Worm (Caenorhabditis elegans) whole organism, L2 larva: ENCODE measurements around the gene sand-1.

Experiments used
- C34F6.9 ChIP-seq: fragments of 150-350 bp; optimal IDR thresholded peaks from 2 replicates; lab custom pipeline; 2014; ENCODE audit warnings: missing biosample characterization, missing genetic modification characterization
- F13H6.1 ChIP-seq: sonication (generic microtip); optimal IDR thresholded peaks from 2 replicates; lab custom pipeline; 2016; ENCODE audit warnings: missing genetic modification characterization, missing compliant biosample characterization
- R02D3.7 ChIP-seq: fragments of 150-350 bp; optimal IDR thresholded peaks from 2 replicates; lab custom pipeline; 2014; ENCODE audit warnings: missing biosample characterization, missing genetic modification characterization
- ZK546.5 ChIP-seq: sonication (generic microtip); optimal IDR thresholded peaks from 2 replicates; lab custom pipeline; 2017; ENCODE audit warnings: missing biosample characterization, missing genetic modification characterization
- alr-1 ChIP-seq: fragments of 150-350 bp; optimal IDR thresholded peaks from 2 replicates; lab custom pipeline; 2014; ENCODE audit warnings: missing biosample characterization, missing genetic modification characterization
- aly-2 ChIP-seq: fragments of 150-350 bp; optimal IDR thresholded peaks from 2 replicates; lab custom pipeline; 2014; ENCODE audit warnings: missing biosample characterization, missing genetic modification characterization
- ama-1 ChIP-seq: fragments of 150-350 bp; optimal IDR thresholded peaks from 2 replicates; lab custom pipeline; 2018; ENCODE audit warnings: inconsistent platforms
- blmp-1 ChIP-seq: sonication (generic microtip); optimal IDR thresholded peaks from 2 replicates; lab custom pipeline; 2017; ENCODE audit warnings: missing genetic modification characterization, mild to moderate bottlenecking, missing compliant biosample characterization, antibody characterized with exemption, moderate library complexity; ENCODE audit not compliant: insufficient read depth
- ceh-16 ChIP-seq: fragments of 150-350 bp; optimal IDR thresholded peaks from 2 replicates; lab custom pipeline; 2014; ENCODE audit warnings: missing biosample characterization, missing genetic modification characterization
- ceh-82 ChIP-seq: fragments of 150-350 bp; optimal IDR thresholded peaks from 2 replicates; lab custom pipeline; 2014; ENCODE audit warnings: missing biosample characterization, missing genetic modification characterization
- crh-2 ChIP-seq: sonication (generic microtip); optimal IDR thresholded peaks from 2 replicates; lab custom pipeline; 2017; ENCODE audit warnings: missing biosample characterization, missing genetic modification characterization
- dmd-4 ChIP-seq: sonication (generic microtip); optimal IDR thresholded peaks from 2 replicates; lab custom pipeline; 2017; ENCODE audit warnings: missing biosample characterization, missing genetic modification characterization
- egl-27 ChIP-seq: sonication (generic microtip); optimal IDR thresholded peaks from 3 replicates; lab custom pipeline; 2017; ENCODE audit warnings: missing biosample characterization, missing genetic modification reagents, missing genetic modification characterization
- elt-1 ChIP-seq: fragments of 150-350 bp; optimal IDR thresholded peaks from 2 replicates; lab custom pipeline; 2014; ENCODE audit warnings: missing biosample characterization, missing genetic modification characterization
- elt-3 ChIP-seq: sonication (generic microtip); optimal IDR thresholded peaks from 2 replicates; lab custom pipeline; 2017; ENCODE audit warnings: missing biosample characterization, missing genetic modification characterization
- fos-1 ChIP-seq: fragments of 150-350 bp; optimal IDR thresholded peaks from 2 replicates; lab custom pipeline; 2014; ENCODE audit warnings: missing biosample characterization, missing genetic modification characterization
- gmeb-1 ChIP-seq: fragments of 150-350 bp; optimal IDR thresholded peaks from 2 replicates; lab custom pipeline; 2014; ENCODE audit warnings: missing biosample characterization, missing genetic modification characterization
- lin-11 ChIP-seq: fragments of 150-350 bp; sonication (generic microtip); optimal IDR thresholded peaks from 2 replicates; lab custom pipeline; 2014; ENCODE audit warnings: missing biosample characterization, missing genetic modification characterization, inconsistent platforms, mixed read lengths
- lin-13 ChIP-seq: fragments of 150-350 bp; optimal IDR thresholded peaks from 2 replicates; lab custom pipeline; 2014; ENCODE audit warnings: missing biosample characterization, missing genetic modification reagents, missing genetic modification characterization
- lin-39 ChIP-seq: fragments of 150-350 bp; optimal IDR thresholded peaks from 2 replicates; lab custom pipeline; 2014; ENCODE audit warnings: missing biosample characterization, missing genetic modification reagents, missing genetic modification characterization
- lsy-2 ChIP-seq, 2 experiments: fragments of 150-350 bp in 1 of 2; sonication (generic microtip) in 1 of 2; optimal IDR thresholded peaks; 2 replicates each; lab custom pipeline; 2014 to 2017; ENCODE audit warnings: missing biosample characterization in 2 of 2, missing genetic modification characterization in 2 of 2
- mab-5 ChIP-seq: fragments of 150-350 bp; optimal IDR thresholded peaks from 2 replicates; lab custom pipeline; 2014; ENCODE audit warnings: missing biosample characterization, missing genetic modification characterization
- mbf-1 ChIP-seq: sonication (generic microtip); optimal IDR thresholded peaks from 2 replicates; lab custom pipeline; 2017; ENCODE audit warnings: missing biosample characterization, missing genetic modification characterization
- mdl-1 ChIP-seq, 2 experiments: fragments of 150-350 bp in 1 of 2; sonication (generic microtip) in 1 of 2; optimal IDR thresholded peaks; 2 replicates each; lab custom pipeline; 2017; ENCODE audit warnings: missing biosample characterization in 2 of 2, missing genetic modification characterization in 2 of 2
- nhr-10 ChIP-seq: sonication (generic microtip); optimal IDR thresholded peaks from 2 replicates; lab custom pipeline; 2017; ENCODE audit warnings: missing biosample characterization, missing genetic modification characterization
- nhr-11 ChIP-seq: fragments of 150-350 bp; optimal IDR thresholded peaks from 2 replicates; lab custom pipeline; 2014; ENCODE audit warnings: missing biosample characterization, missing genetic modification characterization
- nhr-12 ChIP-seq: fragments of 150-350 bp; optimal IDR thresholded peaks from 2 replicates; lab custom pipeline; 2014; ENCODE audit warnings: missing biosample characterization, missing genetic modification characterization
- nhr-129 ChIP-seq: fragments of 150-350 bp; optimal IDR thresholded peaks from 2 replicates; lab custom pipeline; 2014; ENCODE audit warnings: missing biosample characterization, missing genetic modification characterization
- nhr-21 ChIP-seq: fragments of 150-350 bp; optimal IDR thresholded peaks from 2 replicates; lab custom pipeline; 2014; ENCODE audit warnings: missing biosample characterization, missing genetic modification characterization
- nhr-23 ChIP-seq: fragments of 150-350 bp; optimal IDR thresholded peaks from 2 replicates; lab custom pipeline; 2014; ENCODE audit warnings: missing biosample characterization, missing genetic modification reagents, missing genetic modification characterization
- nhr-237 ChIP-seq: fragments of 150-350 bp; optimal IDR thresholded peaks from 2 replicates; lab custom pipeline; 2014; ENCODE audit warnings: missing biosample characterization, missing genetic modification characterization
- nhr-25 ChIP-seq: fragments of 150-350 bp; sonication (generic microtip); optimal IDR thresholded peaks from 3 replicates; lab custom pipeline; 2014; ENCODE audit warnings: missing biosample characterization, missing genetic modification characterization
- nhr-6 ChIP-seq: fragments of 150-350 bp; optimal IDR thresholded peaks from 2 replicates; lab custom pipeline; 2014; ENCODE audit warnings: missing biosample characterization, missing genetic modification characterization
- nhr-77 ChIP-seq: fragments of 150-350 bp; optimal IDR thresholded peaks from 2 replicates; lab custom pipeline; 2014; ENCODE audit warnings: missing biosample characterization, missing genetic modification characterization
- peb-1 ChIP-seq: fragments of 150-350 bp; optimal IDR thresholded peaks from 2 replicates; lab custom pipeline; 2014; ENCODE audit warnings: missing biosample characterization, missing genetic modification characterization
- sem-4 ChIP-seq: fragments of 150-350 bp; optimal IDR thresholded peaks from 2 replicates; lab custom pipeline; 2014; ENCODE audit warnings: missing biosample characterization, missing genetic modification reagents, missing genetic modification characterization
- skn-1 ChIP-seq: sonication (generic microtip); optimal IDR thresholded peaks from 2 replicates; lab custom pipeline; 2017; ENCODE audit warnings: missing biosample characterization, missing genetic modification characterization
- sma-3 ChIP-seq: sonication (generic microtip); optimal IDR thresholded peaks from 2 replicates; lab custom pipeline; 2016; ENCODE audit warnings: missing genetic modification reagents, missing genetic modification characterization, missing compliant biosample characterization
- sma-9 ChIP-seq, 2 experiments: fragments of 150-350 bp in 1 of 2; sonication (generic microtip) in 1 of 2; optimal IDR thresholded peaks; 2 replicates each; lab custom pipeline; 2014 to 2016; ENCODE audit warnings: missing genetic modification characterization in 2 of 2, mild to moderate bottlenecking in 1 of 2, missing biosample characterization in 1 of 2, missing compliant biosample characterization in 1 of 2, missing genetic modification reagents in 1 of 2, moderate library complexity in 1 of 2
- snpc-4 ChIP-seq: fragments of 150-350 bp; optimal IDR thresholded peaks from 2 replicates; lab custom pipeline; 2014; ENCODE audit warnings: missing biosample characterization, missing genetic modification characterization
- unc-39 ChIP-seq: fragments of 150-350 bp; optimal IDR thresholded peaks from 2 replicates; lab custom pipeline; 2014; ENCODE audit warnings: missing biosample characterization, missing genetic modification characterization
- unc-55 ChIP-seq: fragments of 150-350 bp; sonication (generic microtip); optimal IDR thresholded peaks from 3 replicates; lab custom pipeline; 2014; ENCODE audit warnings: missing biosample characterization, missing genetic modification reagents, missing genetic modification characterization
- unc-62 ChIP-seq: fragments of 150-350 bp; optimal IDR thresholded peaks from 2 replicates; lab custom pipeline; 2014; ENCODE audit warnings: missing biosample characterization, missing genetic modification reagents, missing genetic modification characterization
- zag-1 ChIP-seq: fragments of 150-350 bp; optimal IDR thresholded peaks from 2 replicates; lab custom pipeline; 2014; ENCODE audit warnings: missing biosample characterization, missing genetic modification characterization
- ztf-1 ChIP-seq: fragments of 200-800 bp; sonication (Bioruptor generic); conservative IDR thresholded peaks from 2 replicates; pipeline ENCODE4 v1.3.6; 2022; ENCODE audit warnings: missing genetic modification characterization, missing compliant biosample characterization
- ztf-11 ChIP-seq: sonication (generic microtip); optimal IDR thresholded peaks from 2 replicates; lab custom pipeline; 2017; ENCODE audit warnings: missing biosample characterization, missing genetic modification characterization
- ztf-4 ChIP-seq: fragments of 150-350 bp; optimal IDR thresholded peaks from 2 replicates; lab custom pipeline; 2014; ENCODE audit warnings: missing biosample characterization, missing genetic modification characterization

Gene sand-1

ce11 chrIV:5391507-5392057 lies 24.9 kb downstream of the sand-1 start, which contains the start of the genes htp-1 and ZK616.5:
Gene htp-1, minus strand, starts transcription at chrIV:5391557.
Gene ZK616.5, plus strand, starts transcription at chrIV:5391929.
- TF ChIP-seq lin-13 (GFP tag; lab: Kevin White, UChicago) (no peak), blmp-1 (tag; lab: Kevin White, UChicago) (no peak), unc-62 (GFP tag; lab: Kevin White, UChicago) (no peak), nhr-25 (tag; lab: Kevin White, UChicago) (no peak), ztf-4 (tag; lab: Kevin White, UChicago) (no peak), skn-1 (tag; lab: Kevin White, UChicago) (no peak), egl-27 (tag; lab: Kevin White, UChicago) (no peak), unc-39 (tag; lab: Kevin White, UChicago) (no peak), aly-2 (tag; lab: Kevin White, UChicago) (no peak), mab-5 (tag; lab: Kevin White, UChicago) (no peak)

ce11 chrIV:5393566-5393965 lies 26.9 kb downstream of the sand-1 start:
- peak; percentile 40 for TF ChIP-seq gmeb-1 (tag; lab: Kevin White, UChicago)
- peak; percentile 19 for TF ChIP-seq fos-1
- TF ChIP-seq ztf-4 (tag; lab: Kevin White, UChicago) = no peak
- TF ChIP-seq sma-9 (GFP tag; optimal IDR thresholded peaks at IDR 0.05; lab: Kevin White, UChicago) = peak; percentile 16
- TF ChIP-seq sma-9 (tag; optimal IDR thresholded peaks at IDR 0.05; lab: Kevin White, UChicago) = no peak

ce11 chrIV:5394687-5395086 lies 28.0 kb downstream of the sand-1 start, which contains the start of the genes perm-3 and swsn-6:
Gene perm-3, minus strand, starts transcription at chrIV:5394804.
Gene swsn-6, plus strand, starts transcription at chrIV:5395033.
- TF ChIP-seq ama-1 (lab: Kevin White, UChicago) = no peak
- TF ChIP-seq alr-1 (tag; lab: Kevin White, UChicago) = no peak
- no peak for TF ChIP-seq mdl-1 (tag; optimal IDR thresholded peaks at IDR 0.05; lab: Kevin White, UChicago)
- peak; percentile 74 for TF ChIP-seq nhr-10 (tag; lab: Kevin White, UChicago)
- TF ChIP-seq blmp-1 (tag; lab: Kevin White, UChicago) = peak; percentile 49
- peak; percentile 27 for TF ChIP-seq zag-1 (tag; lab: Kevin White, UChicago)
- no peak for TF ChIP-seq nhr-11 (tag; lab: Kevin White, UChicago)
- peak; percentile 70 for TF ChIP-seq egl-27 (tag; lab: Kevin White, UChicago)
- TF ChIP-seq C34F6.9 (tag; lab: Kevin White, UChicago) = peak; percentile 90
- no peak for TF ChIP-seq peb-1 (tag; lab: Kevin White, UChicago)
- no peak for TF ChIP-seq dmd-4 (tag; lab: Kevin White, UChicago)
- peak; percentile 60 for TF ChIP-seq fos-1
- TF ChIP-seq nhr-129 (tag; lab: Kevin White, UChicago) = peak; percentile 60
- TF ChIP-seq lin-39 = no peak
- peak; percentile 67 for TF ChIP-seq sem-4 (tag; lab: Kevin White, UChicago)
- peak; percentile 83 for TF ChIP-seq mab-5 (tag; lab: Kevin White, UChicago)
- peak; percentile 85 for TF ChIP-seq gmeb-1 (tag; lab: Kevin White, UChicago)
- peak; percentile 63 for TF ChIP-seq nhr-6 (tag; lab: Kevin White, UChicago)
- peak; percentile 25 for TF ChIP-seq R02D3.7 (tag; lab: Kevin White, UChicago)
- peak; percentile 84 for TF ChIP-seq sma-9 (GFP tag; optimal IDR thresholded peaks at IDR 0.05; lab: Kevin White, UChicago)
- TF ChIP-seq sma-9 (tag; optimal IDR thresholded peaks at IDR 0.05; lab: Kevin White, UChicago) = no peak
- peak; percentile 66 for TF ChIP-seq ceh-16 (tag; lab: Kevin White, UChicago)
- peak; percentile 64 for TF ChIP-seq snpc-4 (tag; lab: Kevin White, UChicago)
- no peak for TF ChIP-seq ztf-1 (GFP tag; lab: Robert Waterston, UW)
- TF ChIP-seq mbf-1 (tag; lab: Kevin White, UChicago) = no peak
- TF ChIP-seq skn-1 (tag; lab: Kevin White, UChicago) = peak; percentile 16
- TF ChIP-seq elt-1 (tag; lab: Kevin White, UChicago) = no peak
- no peak for TF ChIP-seq nhr-12 (tag; lab: Kevin White, UChicago)
- TF ChIP-seq lin-11 (tag; lab: Kevin White, UChicago) = peak; percentile 55
- TF ChIP-seq F13H6.1 (tag; lab: Kevin White, UChicago) = peak; percentile 77
- TF ChIP-seq nhr-23 (tag; lab: Kevin White, UChicago) = no peak
- TF ChIP-seq ZK546.5 (tag; lab: Kevin White, UChicago) = peak; percentile 25
- TF ChIP-seq nhr-21 (tag; lab: Kevin White, UChicago) = peak; percentile 51
- TF ChIP-seq crh-2 (tag; lab: Kevin White, UChicago) = peak; percentile 83
- TF ChIP-seq unc-55 (GFP tag; lab: Kevin White, UChicago) = peak; percentile 90
- peak; percentile 87 to 92 for TF ChIP-seq lsy-2 (tag; optimal IDR thresholded peaks at IDR 0.05; lab: Kevin White, UChicago)
- TF ChIP-seq unc-62 (GFP tag; lab: Kevin White, UChicago) = no peak
- no peak for TF ChIP-seq elt-3 (tag; lab: Kevin White, UChicago)
- no peak for TF ChIP-seq unc-39 (tag; lab: Kevin White, UChicago)
- TF ChIP-seq aly-2 (tag; lab: Kevin White, UChicago) = no peak
- TF ChIP-seq nhr-237 = no peak
- peak; percentile 69 for TF ChIP-seq sma-3 (GFP tag; lab: Kevin White, UChicago)
- no peak for TF ChIP-seq ztf-4 (tag; lab: Kevin White, UChicago)
- TF ChIP-seq ztf-11 (tag; lab: Kevin White, UChicago) = no peak
- TF ChIP-seq lin-13 (GFP tag; lab: Kevin White, UChicago) = peak; percentile 77
- peak; percentile 74 for TF ChIP-seq nhr-25 (tag; lab: Kevin White, UChicago)
- no peak for TF ChIP-seq nhr-77 (tag; lab: Kevin White, UChicago)
- TF ChIP-seq ceh-82 (tag; lab: Kevin White, UChicago) = no peak
